Worm (Caenorhabditis elegans) whole organism, young adult: ENCODE results near the gene ddo-2.

Experiments used
- F33H1.4 ChIP-seq: fragments of 200-800 bp; sonication (Bioruptor generic); IDR thresholded peaks from 2 replicates; pipeline ENCODE4 v1.3.6; 2022; ENCODE audit warnings: missing genetic modification reagents, missing genetic modification characterization, missing compliant biosample characterization
- Y53G8AR.9 ChIP-seq: fragments of 200-800 bp; sonication (Bioruptor generic); conservative IDR thresholded peaks from 2 replicates; pipeline ENCODE4 v1.3.6; 2022; ENCODE audit warnings: missing genetic modification reagents, missing genetic modification characterization, missing compliant biosample characterization
- dox-1 ChIP-seq: fragments of 200-800 bp; sonication (Bioruptor generic); IDR thresholded peaks from 2 replicates; pipeline ENCODE4 v1.3.6; 2022; ENCODE audit warnings: missing genetic modification reagents, missing genetic modification characterization, missing compliant biosample characterization
- dpl-1 ChIP-seq: fragments of 150-350 bp; optimal IDR thresholded peaks from 2 replicates; lab custom pipeline; 2014; ENCODE audit warnings: missing biosample characterization, missing genetic modification reagents, missing genetic modification characterization
- lin-40 ChIP-seq: sonication (generic microtip); optimal IDR thresholded peaks from 2 replicates; lab custom pipeline; 2016; ENCODE audit warnings: missing genetic modification characterization, mild to moderate bottlenecking, missing compliant biosample characterization, missing genotype, missing genetic modification reagents
- pha-4 ChIP-seq: fragments of 150-350 bp; sonication (generic microtip); optimal IDR thresholded peaks from 2 replicates; lab custom pipeline; 2014; ENCODE audit warnings: missing biosample characterization, missing genetic modification reagents, missing genetic modification characterization
- sea-2 ChIP-seq: fragments of 200-800 bp; sonication (Bioruptor generic); IDR thresholded peaks from 2 replicates; pipeline ENCODE4 v1.3.6; 2022; ENCODE audit warnings: missing genetic modification characterization, missing compliant biosample characterization
- snpc-3.4 ChIP-seq: sonication (generic microtip); optimal IDR thresholded peaks from 2 replicates; lab custom pipeline; 2017; ENCODE audit warnings: missing genetic modification characterization, mild to moderate bottlenecking, missing compliant biosample characterization, antibody characterized with exemption, moderate library complexity, missing genotype, missing genetic modification reagents
- unc-130 ChIP-seq: sonication (generic microtip); optimal IDR thresholded peaks from 2 replicates; lab custom pipeline; 2016; ENCODE audit warnings: missing genetic modification reagents, missing genetic modification characterization, missing compliant biosample characterization

DNA sequence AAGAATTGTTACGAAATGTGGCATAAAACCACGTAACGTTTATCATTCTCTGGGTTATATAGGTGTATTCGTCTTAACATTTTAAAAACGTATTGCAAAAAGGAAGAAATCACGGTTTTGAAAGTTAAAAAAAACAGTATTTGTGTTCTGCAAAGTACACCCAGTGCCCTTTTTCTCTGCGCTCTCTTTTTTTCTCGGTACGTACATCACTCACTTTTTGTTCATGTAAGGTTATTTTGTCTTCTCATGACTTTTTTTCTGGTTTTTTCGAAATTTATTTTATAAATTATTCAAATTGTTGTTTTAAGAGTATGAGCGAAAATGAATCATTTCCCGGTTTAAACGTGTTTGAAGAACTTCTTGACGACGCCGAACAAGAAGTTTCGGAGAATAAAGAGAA is 11.5 kb upstream of the ddo-2 start, which contains the start of gene F25E5.5:
- TF ChIP-seq unc-130 (GFP tag; lab: Kevin White, UChicago) = no peak
- no peak for TF ChIP-seq lin-40 (tag; lab: Kevin White, UChicago)
- TF ChIP-seq dox-1 = no peak
- no peak for TF ChIP-seq F33H1.4 (GFP tag; lab: Robert Waterston, UW)
- no peak for TF ChIP-seq sea-2 (GFP tag; lab: Robert Waterston, UW)
- TF ChIP-seq Y53G8AR.9 (GFP tag; lab: Robert Waterston, UW) = no peak
- TF ChIP-seq dpl-1 (GFP tag; lab: Kevin White, UChicago) = no peak
- no peak for TF ChIP-seq pha-4 (tag; lab: Kevin White, UChicago)
- TF ChIP-seq snpc-3.4 (tag; lab: Kevin White, UChicago) = no peak
